Fruit fly (Drosophila melanogaster): ENCODE measurements around the gene rdx.
A peak's percentile ranks its signal among the peaks of the same experiment; 100 is the strongest.

The rdx gene

DNA sequence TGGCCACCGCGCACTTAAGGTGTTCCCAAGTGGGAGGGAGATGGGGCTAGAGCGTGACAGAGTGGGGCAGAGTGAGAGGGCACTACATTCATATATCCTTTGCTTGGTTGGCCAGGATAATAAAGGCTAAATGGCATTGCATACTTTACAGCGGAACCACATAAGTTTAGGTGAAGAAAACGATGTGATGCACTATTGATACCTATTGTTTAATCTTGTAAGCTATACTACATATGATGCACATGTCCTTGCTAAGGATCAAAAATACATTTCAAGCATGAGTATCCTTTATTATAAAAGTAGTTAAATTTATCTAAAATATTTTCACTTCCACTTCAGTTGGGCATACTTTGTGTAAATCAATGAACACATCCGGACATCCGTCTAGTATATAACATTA lies 9.2 kb upstream of the rdx start (continued):
- TF ChIP-seq CG15601 (tag; optimal IDR thresholded peaks at IDR 0.05) (no peak), CG12236 (GFP tag; optimal IDR thresholded peaks at IDR 0.05) (no peak), chinmo (GFP tag; IDR thresholded peaks at IDR 0.05; ENCODE audit: partially characterized antibody) (no peak), lab (GFP tag; optimal IDR thresholded peaks at IDR 0.05) (no peak), Camta (GFP tag; optimal IDR thresholded peaks at IDR 0.05) (no peak), CG11247 (GFP tag; IDR thresholded peaks at IDR 0.05) (no peak), oc (tag; optimal IDR thresholded peaks at IDR 0.05) (no peak), CG8290 (GFP tag; optimal IDR thresholded peaks at IDR 0.05) (no peak), CG8290 (tag; optimal IDR thresholded peaks at IDR 0.05) (peak in 1 of 2 experiments; percentile 59), CG33557 (GFP tag; optimal IDR thresholded peaks at IDR 0.05) (no peak), CG33213 (GFP tag; optimal IDR thresholded peaks at IDR 0.05) (no peak), Hr39 (optimal IDR thresholded peaks at IDR 0.05) (no peak), hkb (optimal IDR thresholded peaks at IDR 0.05) (no peak), hkb (GFP tag; IDR thresholded peaks at IDR 0.05) (no peak), CG1529 (GFP tag; optimal IDR thresholded peaks at IDR 0.05) (no peak), CG2678 (tag; optimal IDR thresholded peaks at IDR 0.05) (peak; percentile 25), CG2202 (tag; optimal IDR thresholded peaks at IDR 0.05) (no peak), Dip2 (GFP tag; IDR thresholded peaks at IDR 0.05) (no peak), ac (GFP tag; optimal IDR thresholded peaks at IDR 0.05) (peak; percentile 14), her (GFP tag; optimal IDR thresholded peaks at IDR 0.05) (no peak), Optix (GFP tag; IDR thresholded peaks at IDR 0.05) (no peak), sens (GFP tag) (peak; percentile 81), CG31388 (GFP tag; optimal IDR thresholded peaks at IDR 0.05) (no peak), seq (GFP tag; IDR thresholded peaks at IDR 0.05) (0 out of 2 replicates have a peak, but pooled peaks have one; percentile 6), CG15696 (tag; optimal IDR thresholded peaks at IDR 0.05) (no peak), Lim3 (GFP tag; IDR thresholded peaks at IDR 0.05) (no peak), ci (GFP tag; IDR thresholded peaks at IDR 0.05) (0 out of 3 replicates have a peak, but pooled peaks have one; percentile 38), tgo (GFP tag; IDR thresholded peaks at IDR 0.05) (no peak), Dll (GFP tag; IDR thresholded peaks at IDR 0.05; ENCODE audit: partially characterized antibody) (no peak), cg (GFP tag; optimal IDR thresholded peaks at IDR 0.05) (no peak), CG12391 (tag; optimal IDR thresholded peaks at IDR 0.05) (peak; percentile 51), CG7786 (GFP tag; optimal IDR thresholded peaks at IDR 0.05) (no peak), usp (GFP tag; optimal IDR thresholded peaks at IDR 0.05) (no peak), dmrt11E (tag; optimal IDR thresholded peaks at IDR 0.05) (peak; percentile 56), sens-2 (GFP tag; IDR thresholded peaks at IDR 0.05) (no peak), ftz-f1 (GFP tag; optimal IDR thresholded peaks at IDR 0.05) (no peak), CG8924 (tag; optimal IDR thresholded peaks at IDR 0.05) (peak; percentile 19), Hey (tag; optimal IDR thresholded peaks at IDR 0.05) (no peak), sc (optimal IDR thresholded peaks at IDR 0.05) (no peak), sc (GFP tag; optimal IDR thresholded peaks at IDR 0.05) (no peak), CG9797 (GFP tag; optimal IDR thresholded peaks at IDR 0.05) (no peak), ttk (GFP tag; IDR thresholded peaks at IDR 0.05) (no peak), vnd (GFP tag; IDR thresholded peaks at IDR 0.05; ENCODE audit: partially characterized antibody) (no peak), CG31441 (GFP tag; IDR thresholded peaks at IDR 0.05) (no peak), Atf3 (GFP tag; optimal IDR thresholded peaks at IDR 0.05) (no peak), GATAe (GFP tag; conservative IDR thresholded peaks at IDR 0.05) (no peak), CG43689 (GFP tag; IDR thresholded peaks at IDR 0.05) (no peak), pum (GFP tag; optimal IDR thresholded peaks at IDR 0.05) (no peak), az2 (GFP tag; optimal IDR thresholded peaks at IDR 0.05) (peak; percentile 44), CG32767 (GFP tag; IDR thresholded peaks at IDR 0.05) (no peak), E2f2 (GFP tag; IDR thresholded peaks at IDR 0.05) (no peak; the same call in 1 of the 2 replicates), Ssrp (tag; optimal IDR thresholded peaks at IDR 0.05) (peak; percentile 16), Bgb (GFP tag; IDR thresholded peaks at IDR 0.05; ENCODE audit: partially characterized antibody) (no peak), nerfin-2 (GFP tag; IDR thresholded peaks at IDR 0.05; ENCODE audit: partially characterized antibody) (no peak)

Data from whole organism, embryonic.